Fruit fly (Drosophila melanogaster) whole organism, embryonic: ENCODE results near the gene CG17764.

ENCODE experiments used
- B-H2 ChIP-seq: fragments of 200-800 bp; sonication (Bioruptor generic); optimal IDR thresholded peaks from 2 replicates; lab custom pipeline; 2018; ENCODE audit warnings: missing biosample characterization, mild to moderate bottlenecking, missing genetic modification characterization
- Bgb ChIP-seq: fragments of 200-800 bp; sonication (Bioruptor generic); IDR thresholded peaks from 2 replicates; pipeline ENCODE4 v1.3.6; 2022; ENCODE audit warnings: missing biosample characterization, missing genetic modification characterization; ENCODE audit not compliant: partially characterized antibody
- CG10565 ChIP-seq: fragments of 200-800 bp; sonication (Bioruptor generic); optimal IDR thresholded peaks from 3 replicates; lab custom pipeline; 2016; ENCODE audit warnings: missing biosample characterization, mild to moderate bottlenecking, missing genetic modification characterization
- CG11247 ChIP-seq: fragments of 200-800 bp; sonication (Bioruptor generic); IDR thresholded peaks from 2 replicates; pipeline ENCODE4 v1.3.6; 2022; ENCODE audit warnings: missing biosample characterization, missing genetic modification characterization
- CG11398 ChIP-seq: fragments of 200-800 bp; sonication (Bioruptor generic); optimal IDR thresholded peaks from 2 replicates; lab custom pipeline; 2016; ENCODE audit warnings: missing biosample characterization, missing genetic modification characterization
- CG12071 ChIP-seq: fragments of 200-800 bp; sonication (Bioruptor generic); optimal IDR thresholded peaks from 3 replicates; lab custom pipeline; 2018; ENCODE audit warnings: missing biosample characterization, mild to moderate bottlenecking, missing genetic modification characterization
- CG12155 ChIP-seq: fragments of 200-800 bp; sonication (Bioruptor generic); optimal IDR thresholded peaks from 3 replicates; lab custom pipeline; 2016; ENCODE audit warnings: missing biosample characterization, missing genetic modification characterization
- CG12219 ChIP-seq: fragments of 200-800 bp; sonication (Bioruptor generic); optimal IDR thresholded peaks from 3 replicates; lab custom pipeline; 2018; ENCODE audit warnings: missing biosample characterization, mild to moderate bottlenecking, missing genetic modification characterization
- CG12236 ChIP-seq: fragments of 200-800 bp; sonication (Bioruptor generic); optimal IDR thresholded peaks from 2 replicates; lab custom pipeline; 2016; ENCODE audit warnings: missing biosample characterization, missing genetic modification characterization
- CG13894 ChIP-seq: fragments of 200-800 bp; sonication (Bioruptor generic); optimal IDR thresholded peaks from 3 replicates; lab custom pipeline; 2018; ENCODE audit warnings: missing biosample characterization, mild to moderate bottlenecking, missing genetic modification characterization, moderate library complexity
- CG14710 ChIP-seq: fragments of 200-800 bp; sonication (Bioruptor generic); optimal IDR thresholded peaks from 3 replicates; lab custom pipeline; 2019; ENCODE audit warnings: missing biosample characterization, mild to moderate bottlenecking, missing genetic modification characterization, moderate library complexity
- CG15514 ChIP-seq: fragments of 200-800 bp; sonication (Bioruptor generic); optimal IDR thresholded peaks from 3 replicates; lab custom pipeline; 2017; ENCODE audit warnings: missing biosample characterization, missing genetic modification characterization, mild to moderate bottlenecking, moderate library complexity, missing genetic modification reagents
- CG17328 ChIP-seq: fragments of 200-800 bp; sonication (Bioruptor generic); IDR thresholded peaks from 2 replicates; pipeline ENCODE4 v1.3.6; 2022; ENCODE audit warnings: missing biosample characterization, missing genetic modification characterization
- CG1792 ChIP-seq: fragments of 200-800 bp; sonication (Bioruptor generic); optimal IDR thresholded peaks from 2 replicates; lab custom pipeline; 2016; ENCODE audit warnings: missing biosample characterization, missing genetic modification characterization
- CG18262 ChIP-seq: fragments of 200-800 bp; optimal IDR thresholded peaks from 3 replicates; lab custom pipeline; 2019; ENCODE audit warnings: missing biosample characterization, mild to moderate bottlenecking, missing genetic modification characterization, moderate library complexity
- CG2199 ChIP-seq: fragments of 200-800 bp; sonication (Bioruptor generic); IDR thresholded peaks from 3 replicates; pipeline ENCODE4 v1.3.6; 2022; ENCODE audit warnings: missing biosample characterization, missing genetic modification characterization
- CG30020 ChIP-seq: fragments of 200-800 bp; optimal IDR thresholded peaks from 2 replicates; lab custom pipeline; 2019; ENCODE audit warnings: missing biosample characterization, mild to moderate bottlenecking, missing genetic modification characterization, moderate library complexity
- CG34224 ChIP-seq: fragments of 200-800 bp; sonication (Bioruptor generic); IDR thresholded peaks from 3 replicates; pipeline ENCODE4 v1.3.6; 2022; ENCODE audit warnings: missing biosample characterization, missing genetic modification characterization; ENCODE audit not compliant: partially characterized antibody
- CG4360 ChIP-seq: fragments of 200-800 bp; sonication (Bioruptor generic); IDR thresholded peaks from 2 replicates; pipeline ENCODE4 v1.3.6; 2022; ENCODE audit warnings: missing biosample characterization, missing genetic modification characterization
- CG4730 ChIP-seq: fragments of 200-800 bp; sonication (Bioruptor generic); IDR thresholded peaks from 2 replicates; pipeline ENCODE4 v1.3.6; 2022; ENCODE audit warnings: missing biosample characterization, missing genetic modification characterization
- CG6272 ChIP-seq: fragments of 200-800 bp; sonication (Bioruptor generic); IDR thresholded peaks from 2 replicates; pipeline ENCODE4 v1.3.6; 2022; ENCODE audit warnings: missing biosample characterization, missing genetic modification characterization
- CG7357 ChIP-seq: fragments of 200-800 bp; sonication (Bioruptor generic); IDR thresholded peaks from 3 replicates; pipeline ENCODE4 v1.3.6; 2022; ENCODE audit warnings: missing biosample characterization, missing genetic modification characterization
- CG7786 ChIP-seq: fragments of 200-800 bp; sonication (Bioruptor generic); optimal IDR thresholded peaks from 2 replicates; lab custom pipeline; 2016; ENCODE audit warnings: missing biosample characterization, missing genetic modification characterization
- CG8281 ChIP-seq: fragments of 200-800 bp; sonication (Bioruptor generic); optimal IDR thresholded peaks from 2 replicates; lab custom pipeline; 2018; ENCODE audit warnings: missing biosample characterization, mild to moderate bottlenecking, missing genetic modification characterization, moderate library complexity
- CG9876 ChIP-seq: fragments of 200-800 bp; sonication (Bioruptor generic); optimal IDR thresholded peaks from 2 replicates; lab custom pipeline; 2016; ENCODE audit warnings: missing biosample characterization, missing genetic modification characterization
- D19B ChIP-seq: fragments of 200-800 bp; sonication (Bioruptor generic); optimal IDR thresholded peaks from 2 replicates; lab custom pipeline; 2017; ENCODE audit warnings: missing biosample characterization, mild to moderate bottlenecking, missing genetic modification characterization
- Dad ChIP-seq: fragments of 200-800 bp; sonication (Bioruptor generic); optimal IDR thresholded peaks from 3 replicates; lab custom pipeline; 2016; ENCODE audit warnings: missing biosample characterization, missing genetic modification characterization
- Doc2 ChIP-seq: fragments of 200-800 bp; sonication (Bioruptor generic); IDR thresholded peaks from 2 replicates; pipeline ENCODE4 v1.3.6; 2022; ENCODE audit warnings: missing biosample characterization, missing genetic modification characterization
- E2f2 ChIP-seq: fragments of 200-800 bp; sonication (Bioruptor generic); IDR thresholded peaks from 2 replicates; pipeline ENCODE4 v1.3.6; 2022; ENCODE audit warnings: missing biosample characterization, missing genetic modification characterization
- ERR ChIP-seq: fragments of 200-800 bp; sonication (Bioruptor generic); optimal IDR thresholded peaks from 2 replicates; lab custom pipeline; 2016; ENCODE audit warnings: missing biosample characterization, missing genetic modification characterization
- Fer2 ChIP-seq: fragments of 200-800 bp; sonication (Bioruptor generic); optimal IDR thresholded peaks from 2 replicates; lab custom pipeline; 2018; ENCODE audit warnings: missing biosample characterization, mild to moderate bottlenecking, missing genetic modification characterization, moderate library complexity
- HLH4C ChIP-seq: fragments of 200-800 bp; sonication (Bioruptor generic); IDR thresholded peaks from 3 replicates; pipeline ENCODE4 v1.3.6; 2022; ENCODE audit warnings: missing biosample characterization, missing genetic modification characterization; ENCODE audit not compliant: partially characterized antibody
- Mes4 ChIP-seq: fragments of 200-800 bp; sonication (Bioruptor generic); optimal IDR thresholded peaks from 2 replicates; lab custom pipeline; 2016; ENCODE audit warnings: missing biosample characterization, missing genetic modification characterization
- Oaz ChIP-seq: fragments of 200-800 bp; sonication (Bioruptor generic); IDR thresholded peaks from 2 replicates; pipeline ENCODE4 v1.3.6; 2022; ENCODE audit warnings: missing biosample characterization, missing genetic modification characterization
- Scr ChIP-seq: fragments of 200-800 bp; sonication (Bioruptor generic); IDR thresholded peaks from 2 replicates; pipeline ENCODE4 v1.3.6; 2022; ENCODE audit warnings: missing biosample characterization, missing genetic modification characterization; ENCODE audit not compliant: partially characterized antibody
- Side ChIP-seq: fragments of 200-800 bp; sonication (Bioruptor generic); optimal IDR thresholded peaks from 2 replicates; lab custom pipeline; 2016; ENCODE audit warnings: missing biosample characterization, missing genetic modification characterization
- Sox102F ChIP-seq: fragments of 200-800 bp; sonication (Bioruptor generic); optimal IDR thresholded peaks from 2 replicates; lab custom pipeline; 2018; ENCODE audit warnings: missing biosample characterization, mild to moderate bottlenecking, missing genetic modification characterization, moderate library complexity
- bigmax ChIP-seq: fragments of 200-800 bp; sonication (Bioruptor generic); optimal IDR thresholded peaks from 2 replicates; lab custom pipeline; 2018; ENCODE audit warnings: missing biosample characterization, mild to moderate bottlenecking, missing genetic modification characterization
- cas ChIP-seq: fragments of 200-800 bp; sonication (Bioruptor generic); IDR thresholded peaks from 2 replicates; pipeline ENCODE4 v1.3.6; 2022; ENCODE audit warnings: missing biosample characterization, missing genetic modification characterization
- en ChIP-seq: fragments of 200-800 bp; sonication (Bioruptor generic); optimal IDR thresholded peaks from 2 replicates; lab custom pipeline; 2016; ENCODE audit warnings: missing biosample characterization, missing genetic modification characterization
- fd102C ChIP-seq: fragments of 200-800 bp; sonication (Bioruptor generic); optimal IDR thresholded peaks from 2 replicates; lab custom pipeline; 2018; ENCODE audit warnings: missing biosample characterization, mild to moderate bottlenecking, missing genetic modification characterization, moderate library complexity
- ftz-f1 ChIP-seq: fragments of 200-800 bp; sonication (Bioruptor generic); optimal IDR thresholded peaks from 2 replicates; lab custom pipeline; 2016; ENCODE audit warnings: missing biosample characterization, missing genetic modification characterization
- gcm2 ChIP-seq: fragments of 200-800 bp; sonication (Bioruptor generic); optimal IDR thresholded peaks from 2 replicates; lab custom pipeline; 2016; ENCODE audit warnings: missing biosample characterization, missing genetic modification characterization
- klu ChIP-seq: fragments of 200-800 bp; sonication (Bioruptor generic); IDR thresholded peaks from 2 replicates; pipeline ENCODE4 v1.3.6; 2022; ENCODE audit warnings: missing biosample characterization, missing genetic modification characterization
- nerfin-1 ChIP-seq: fragments of 200-800 bp; sonication (Bioruptor generic); optimal IDR thresholded peaks from 3 replicates; lab custom pipeline; 2019; ENCODE audit warnings: missing biosample characterization, mild to moderate bottlenecking, missing genetic modification characterization, moderate library complexity
- odd ChIP-seq: fragments of 200-800 bp; sonication (Bioruptor generic); optimal IDR thresholded peaks from 2 replicates; lab custom pipeline; 2017; ENCODE audit warnings: missing biosample characterization, mild to moderate bottlenecking, missing genetic modification characterization
- pnt ChIP-seq: fragments of 200-800 bp; sonication (Bioruptor generic); optimal IDR thresholded peaks from 3 replicates; lab custom pipeline; 2016; ENCODE audit warnings: missing biosample characterization, missing genetic modification characterization
- pum ChIP-seq: fragments of 200-800 bp; sonication (Bioruptor generic); optimal IDR thresholded peaks from 2 replicates; lab custom pipeline; 2016; ENCODE audit warnings: missing biosample characterization, missing genetic modification characterization
- run ChIP-seq: fragments of 200-800 bp; sonication (Bioruptor generic); optimal IDR thresholded peaks from 3 replicates; lab custom pipeline; 2018; ENCODE audit warnings: missing biosample characterization, mild to moderate bottlenecking, missing genetic modification characterization
- twi ChIP-seq: fragments of 200-800 bp; optimal IDR thresholded peaks from 2 replicates; lab custom pipeline; 2019; ENCODE audit warnings: missing biosample characterization, mild to moderate bottlenecking, missing genetic modification characterization, moderate library complexity
- zen2 ChIP-seq: fragments of 200-800 bp; sonication (Bioruptor generic); IDR thresholded peaks from 3 replicates; pipeline ENCODE4 v1.3.6; 2022; ENCODE audit warnings: missing biosample characterization, missing genetic modification characterization; ENCODE audit not compliant: partially characterized antibody

The CG17764 gene

dm6 chrX:5332259-5332862 lies 25.1 kb upstream of the CG17764 start, which contains the start of gene CanB (continued):
- TF ChIP-seq Side (GFP tag; lab: Kevin White, UChicago) (no peak), CG4730 (GFP tag; lab: Robert Waterston, UW) (no peak), cas (no peak), CG10565 (GFP tag; lab: Kevin White, UChicago) (no peak), CG18262 (tag; lab: Kevin White, UChicago) (no peak), HLH4C (GFP tag; lab: Robert Waterston, UW) (peak; percentile 45; the same call in 2 of the 3 replicates), CG30020 (no peak), CG8281 (tag; lab: Kevin White, UChicago) (no peak), B-H2 (GFP tag; lab: Kevin White, UChicago) (no peak), fd102C (GFP tag; lab: Kevin White, UChicago) (no peak), Doc2 (GFP tag; lab: Robert Waterston, UW) (no peak), Sox102F (peak; percentile 23), CG12219 (GFP tag; lab: Kevin White, UChicago) (no peak), Mes4 (GFP tag; lab: Kevin White, UChicago) (no peak), CG17328 (GFP tag; lab: Robert Waterston, UW) (0 out of 2 replicates have a peak, but pooled peaks have one; percentile 35), ftz-f1 (peak; percentile 17), CG11247 (no peak), CG2199 (no peak), bigmax (no peak), CG14710 (tag; lab: Kevin White, UChicago) (peak; percentile 23), nerfin-1 (tag; lab: Kevin White, UChicago) (peak; percentile 39), Dad (GFP tag; lab: Kevin White, UChicago) (no peak), Oaz (no peak), CG9876 (GFP tag; lab: Kevin White, UChicago) (no peak), en (no peak), pnt (no peak), pum (GFP tag; lab: Kevin White, UChicago) (no peak), E2f2 (GFP tag; lab: Robert Waterston, UW) (peak; percentile 31), Bgb (GFP tag; lab: Robert Waterston, UW) (peak; percentile 57), CG12155 (GFP tag; lab: Kevin White, UChicago) (peak; percentile 32), CG7357 (GFP tag; lab: Robert Waterston, UW) (no peak), CG7786 (GFP tag; lab: Kevin White, UChicago) (no peak), D19B (no peak), Scr (GFP tag; lab: Robert Waterston, UW) (peak; percentile 72), CG15514 (GFP tag; lab: Kevin White, UChicago) (peak; percentile 34), CG12071 (GFP tag; lab: Kevin White, UChicago) (no peak), Fer2 (no peak), gcm2 (GFP tag; lab: Kevin White, UChicago) (no peak), CG6272 (GFP tag; lab: Robert Waterston, UW) (no peak), zen2 (GFP tag; lab: Robert Waterston, UW) (peak; percentile 24; the same call in 1 of the 3 replicates), CG4360 (no peak), klu (GFP tag; lab: Robert Waterston, UW) (no peak), CG34224 (GFP tag; lab: Robert Waterston, UW) (peak; percentile 55; the same call in 1 of the 3 replicates), CG1792 (GFP tag; lab: Kevin White, UChicago) (no peak), CG11398 (GFP tag; lab: Kevin White, UChicago) (no peak), odd (GFP tag; lab: Kevin White, UChicago) (no peak), CG12236 (GFP tag; lab: Kevin White, UChicago) (no peak), twi (no peak), run (no peak), CG13894 (tag; lab: Kevin White, UChicago) (no peak), ERR (GFP tag; lab: Kevin White, UChicago) (no peak)
